Fruit fly (Drosophila melanogaster): ENCODE measurements around the gene S6KL.

DNA sequence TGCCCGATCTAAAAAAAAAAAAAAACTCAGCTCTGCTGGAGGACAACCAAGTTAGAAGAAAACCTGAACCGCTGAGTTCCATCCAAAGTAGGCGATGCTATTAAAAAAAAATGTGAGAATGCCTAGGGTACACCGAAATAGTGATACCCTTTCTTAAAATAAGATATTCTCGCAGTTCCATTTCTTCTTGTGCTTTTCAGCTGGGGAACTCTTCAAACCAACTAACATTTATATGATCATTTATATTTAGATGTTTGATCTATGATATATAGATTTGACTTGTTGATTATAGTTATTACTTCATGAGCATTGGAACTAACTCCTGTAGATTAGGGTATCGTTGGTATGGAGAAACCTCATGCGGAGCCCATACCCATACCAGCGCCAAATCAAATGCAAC, 11.9 kb downstream of the S6KL start:
- TF ChIP-seq CG34367 (tag; optimal IDR thresholded peaks at IDR 0.05) (peak; percentile 65), EcR (GFP tag; optimal IDR thresholded peaks at IDR 0.05) (no peak), Pif1A (GFP tag; optimal IDR thresholded peaks at IDR 0.05) (peak; percentile 57), CG17806 (tag; optimal IDR thresholded peaks at IDR 0.05) (peak; percentile 68), CG8159 (tag; optimal IDR thresholded peaks at IDR 0.05) (peak; percentile 59), CG8301 (tag; optimal IDR thresholded peaks at IDR 0.05) (peak; percentile 74), CG14655 (GFP tag; optimal IDR thresholded peaks at IDR 0.05) (peak; percentile 85), Ets98B (GFP tag; IDR thresholded peaks at IDR 0.05) (no peak), CG4496 (GFP tag; IDR thresholded peaks at IDR 0.05) (peak; percentile 58), CG9948 (tag; optimal IDR thresholded peaks at IDR 0.05) (peak; percentile 81), Pif1B (GFP tag; optimal IDR thresholded peaks at IDR 0.05) (peak; percentile 50)
